Worm (Caenorhabditis elegans): ENCODE measurements around the gene C05B5.1.

C05B5.1 gene

ce11 chrIII:9956665-9957401 is 31.4 kb downstream of the C05B5.1 start, which contains the start of gene alx-1 (continued):
- no peak for TF ChIP-seq unc-62 (GFP tag; optimal IDR thresholded peaks at IDR 0.05)

- TF ChIP-seq lin-35 (GFP tag; optimal IDR thresholded peaks at IDR 0.05) (peak in 1 of 2 experiments; percentile 16), aly-2 (tag; optimal IDR thresholded peaks at IDR 0.05) (no peak), efl-1 (optimal IDR thresholded peaks at IDR 0.05) (peak; percentile 7 to 19), efl-1 (GFP tag; optimal IDR thresholded peaks at IDR 0.05 in 1 of 2) (peak; percentile 43 to 51), dpl-1 (GFP tag; optimal IDR thresholded peaks at IDR 0.05) (peak in 1 of 3 experiments; percentile 50), lsy-2 (tag; optimal IDR thresholded peaks at IDR 0.05) (peak in 1 of 2 experiments; percentile 64), skn-1 (tag; optimal IDR thresholded peaks at IDR 0.05) (peak; percentile 18), snu-23 (GFP tag; optimal IDR thresholded peaks at IDR 0.05) (peak; percentile 17), blmp-1 (tag; optimal IDR thresholded peaks at IDR 0.05) (peak; percentile 2), lin-14 (GFP tag; optimal IDR thresholded peaks at IDR 0.05) (peak; percentile 30), jun-1 (tag; optimal IDR thresholded peaks at IDR 0.05) (no peak)
Measured at ce11 chrIII:9956123-9956522, 32.1 kb downstream of the C05B5.1 start, which contains the start of gene mog-1. TSS of gene mog-1 (minus strand) at chrIII:9956215.

ce11 chrIII:9951864-9952263 is 36.4 kb downstream of the C05B5.1 start, which contains the start of gene K03H1.11:
TSS of gene K03H1.11 (minus strand) at chrIII:9951964.
- TF ChIP-seq unc-130 (tag; optimal IDR thresholded peaks at IDR 0.05) (no peak), mdl-1 (tag; optimal IDR thresholded peaks at IDR 0.05) (no peak), vab-15 (tag; optimal IDR thresholded peaks at IDR 0.05) (no peak), snpc-4 (tag; optimal IDR thresholded peaks at IDR 0.05) (no peak), Y116A8C.19 (tag; optimal IDR thresholded peaks at IDR 0.05; ENCODE audit: borderline replicate concordance) (no peak), elt-3 (tag; optimal IDR thresholded peaks at IDR 0.05) (no peak), snu-23 (GFP tag; optimal IDR thresholded peaks at IDR 0.05) (no peak)

ce11 chrIII:9950244-9950643 is 38.0 kb downstream of the C05B5.1 start, which contains the start of gene K03H1.13:
TSS of gene K03H1.13 (minus strand) at chrIII:9950344.
- no peak for TF ChIP-seq efl-1 (optimal IDR thresholded peaks at IDR 0.05)
- peak in 1 of 2 experiments; percentile 30 for TF ChIP-seq efl-1 (GFP tag; optimal IDR thresholded peaks at IDR 0.05 in 1 of 2)
- no peak for TF ChIP-seq unc-98 (GFP tag; IDR thresholded peaks at IDR 0.05)

- TF ChIP-seq unc-98 (GFP tag; IDR thresholded peaks at IDR 0.05), result no peak
- TF ChIP-seq dpl-1 (GFP tag; optimal IDR thresholded peaks at IDR 0.05), result peak; percentile 43 to 80 (median 67)
- peak; percentile 64 to 69 for TF ChIP-seq efl-1 (optimal IDR thresholded peaks at IDR 0.05)
- peak; percentile 81 to 97 for TF ChIP-seq efl-1 (GFP tag; optimal IDR thresholded peaks at IDR 0.05 in 1 of 2)
- no peak for TF ChIP-seq nhr-11 (tag; optimal IDR thresholded peaks at IDR 0.05)
- no peak for TF ChIP-seq nhr-84 (tag; optimal IDR thresholded peaks at IDR 0.05)
- TF ChIP-seq C04F5.9 (tag; optimal IDR thresholded peaks at IDR 0.05), result no peak
- TF ChIP-seq lin-15B (tag; optimal IDR thresholded peaks at IDR 0.05), result peak; percentile 63
- TF ChIP-seq lin-35 (GFP tag; optimal IDR thresholded peaks at IDR 0.05), result peak; percentile 1 to 84
- peak; percentile 74 for TF ChIP-seq F16B12.6 (tag; optimal IDR thresholded peaks at IDR 0.05)
Measured at ce11 chrIII:9946806-9947419, 41.3 kb downstream of the C05B5.1 start, which contains the start of gene K03H1.7. TSS of gene K03H1.7 (plus strand) at chrIII:9947405.

- TF ChIP-seq ama-1 (optimal IDR thresholded peaks at IDR 0.05) (no peak), ets-5 (GFP tag; IDR thresholded peaks at IDR 0.05) (no peak), nhr-76 (tag; optimal IDR thresholded peaks at IDR 0.05) (no peak)
Measured at ce11 chrIII:9944723-9945122, 43.5 kb downstream of the C05B5.1 start, which contains the start of gene gln-2. TSS of gene gln-2 (minus strand) at chrIII:9944823.

Measured in whole organism, L1 larva.